Worm (Caenorhabditis elegans) whole organism, early embryonic: ENCODE data around the gene nhr-146.
A peak's percentile ranks its signal among the peaks of the same experiment; 100 is the strongest.

Source experiments
- B0310.2 ChIP-seq: sonication (generic microtip); optimal IDR thresholded peaks from 2 replicates; lab custom pipeline; 2016; ENCODE audit warnings: mild to moderate bottlenecking, missing genetic modification characterization, missing compliant biosample characterization
- F13C5.2 ChIP-seq: sonication (generic microtip); optimal IDR thresholded peaks from 2 replicates; lab custom pipeline; 2017; ENCODE audit warnings: mild to moderate bottlenecking, missing genetic modification characterization, inconsistent platforms, missing compliant biosample characterization
- aly-1 ChIP-seq: sonication (generic microtip); optimal IDR thresholded peaks from 2 replicates; lab custom pipeline; 2016; ENCODE audit warnings: missing genetic modification characterization, missing compliant biosample characterization
- ama-1 ChIP-seq: fragments of 150-350 bp; optimal IDR thresholded peaks from 2 replicates; lab custom pipeline; 2014
- ceh-13 ChIP-seq: fragments of 200-800 bp; sonication (Bioruptor generic); optimal IDR thresholded peaks from 2 replicates; lab custom pipeline; 2018; ENCODE audit warnings: mild to moderate bottlenecking, missing genetic modification characterization, missing compliant biosample characterization
- ceh-36 ChIP-seq: sonication (generic microtip); optimal IDR thresholded peaks from 2 replicates; lab custom pipeline; 2016; ENCODE audit warnings: missing genetic modification characterization, inconsistent platforms, missing compliant biosample characterization
- ets-7 ChIP-seq: sonication (generic microtip); optimal IDR thresholded peaks from 2 replicates; lab custom pipeline; 2016; ENCODE audit warnings: missing genotype, missing genetic modification characterization, missing compliant biosample characterization
- flt-1 ChIP-seq: fragments of 200-800 bp; sonication (Bioruptor generic); IDR thresholded peaks from 2 replicates; pipeline ENCODE4 v1.3.6; 2022; ENCODE audit warnings: missing genetic modification characterization, missing compliant biosample characterization
- hmbx-1 ChIP-seq: sonication (generic microtip); optimal IDR thresholded peaks from 2 replicates; lab custom pipeline; 2016; ENCODE audit warnings: mild to moderate bottlenecking, missing genetic modification characterization, missing compliant biosample characterization
- hmg-4 ChIP-seq: fragments of 200-800 bp; sonication (Bioruptor generic); optimal IDR thresholded peaks from 2 replicates; lab custom pipeline; 2018; ENCODE audit warnings: mild to moderate bottlenecking, missing genetic modification characterization, missing compliant biosample characterization
- hnd-1 ChIP-seq: sonication (generic microtip); optimal IDR thresholded peaks from 2 replicates; lab custom pipeline; 2016; ENCODE audit warnings: missing genetic modification characterization, missing compliant biosample characterization
- pes-1 ChIP-seq: fragments of 200-800 bp; sonication (Bioruptor generic); IDR thresholded peaks from 2 replicates; pipeline ENCODE4 v1.3.6; 2022; ENCODE audit warnings: missing genetic modification reagents, missing genetic modification characterization, missing compliant biosample characterization
- scrt-1 ChIP-seq: fragments of 200-800 bp; sonication (Bioruptor generic); IDR thresholded peaks from 2 replicates; pipeline ENCODE4 v1.3.6; 2022; ENCODE audit warnings: missing genetic modification characterization, missing compliant biosample characterization
- sea-1 ChIP-seq: fragments of 200-800 bp; sonication (Bioruptor generic); conservative IDR thresholded peaks from 2 replicates; pipeline ENCODE4 v1.3.6; 2022; ENCODE audit warnings: missing genetic modification characterization, missing compliant biosample characterization
- tbx-11 ChIP-seq: fragments of 200-800 bp; sonication (Bioruptor generic); IDR thresholded peaks from 2 replicates; pipeline ENCODE4 v1.3.6; 2022; ENCODE audit warnings: missing genetic modification characterization, missing compliant biosample characterization
- tbx-37 ChIP-seq: fragments of 200-800 bp; sonication (Bioruptor generic); conservative IDR thresholded peaks from 2 replicates; pipeline ENCODE4 v1.3.6; 2022; ENCODE audit warnings: missing genetic modification reagents, missing genetic modification characterization, missing compliant biosample characterization
- tra-4 ChIP-seq: sonication (generic microtip); optimal IDR thresholded peaks from 2 replicates; lab custom pipeline; 2017; ENCODE audit warnings: missing genetic modification characterization, missing compliant biosample characterization

nhr-146 gene

ce11 chrIV:1626342-1626855, at the start of gene nhr-146:
Gene nhr-146, plus strand, starts transcription at chrIV:1626805.
- TF ChIP-seq tbx-11 (GFP tag; lab: Robert Waterston, UW), result no peak
- no peak for TF ChIP-seq hnd-1 (tag; lab: Kevin White, UChicago)
- no peak for TF ChIP-seq flt-1 (GFP tag; lab: Robert Waterston, UW)
- TF ChIP-seq aly-1, result no peak
- TF ChIP-seq ceh-36, result no peak
- no peak for TF ChIP-seq ceh-13 (GFP tag; lab: Kevin White, UChicago)
- TF ChIP-seq B0310.2, result no peak
- TF ChIP-seq ama-1, result no peak
- no peak for TF ChIP-seq hmg-4
- TF ChIP-seq hmbx-1 (tag; lab: Kevin White, UChicago), result no peak
- TF ChIP-seq pes-1 (GFP tag; lab: Robert Waterston, UW), result no peak

- TF ChIP-seq ama-1 (no peak), scrt-1 (GFP tag; lab: Robert Waterston, UW) (peak; percentile 81), pes-1 (GFP tag; lab: Robert Waterston, UW) (peak; percentile 84), ceh-36 (peak; percentile 85), hmg-4 (peak; percentile 82), F13C5.2 (tag; lab: Kevin White, UChicago) (peak; percentile 97), hmbx-1 (tag; lab: Kevin White, UChicago) (peak; percentile 38), flt-1 (GFP tag; lab: Robert Waterston, UW) (peak; percentile 62), tbx-37 (GFP tag; lab: Robert Waterston, UW) (peak; percentile 58; the same call in 1 of the 2 replicates), aly-1 (peak; percentile 8), hnd-1 (tag; lab: Kevin White, UChicago) (peak; percentile 47), tra-4 (peak; percentile 1), ets-7 (tag; lab: Kevin White, UChicago) (peak; percentile 67), tbx-11 (GFP tag; lab: Robert Waterston, UW) (peak; percentile 73; the same call in 1 of the 2 replicates), B0310.2 (peak; percentile 68), ceh-13 (GFP tag; lab: Kevin White, UChicago) (peak; percentile 58), sea-1 (GFP tag; lab: Robert Waterston, UW) (peak; percentile 84)
Observed at ce11 chrIV:1595802-1596201, 30.8 kb upstream of the nhr-146 start, which contains the start of gene npp-8. Gene npp-8, minus strand, starts transcription at chrIV:1595824.

- TF ChIP-seq B0310.2 (no peak), ets-7 (tag; lab: Kevin White, UChicago) (no peak), ama-1 (no peak), hmbx-1 (tag; lab: Kevin White, UChicago) (no peak), tbx-37 (GFP tag; lab: Robert Waterston, UW) (no peak), F13C5.2 (tag; lab: Kevin White, UChicago) (no peak), aly-1 (no peak), scrt-1 (GFP tag; lab: Robert Waterston, UW) (no peak), tbx-11 (GFP tag; lab: Robert Waterston, UW) (no peak), ceh-36 (no peak), sea-1 (GFP tag; lab: Robert Waterston, UW) (no peak), hnd-1 (tag; lab: Kevin White, UChicago) (no peak), tra-4 (no peak), ceh-13 (GFP tag; lab: Kevin White, UChicago) (no peak)
Observed at ce11 chrIV:1597018-1597417, 29.6 kb upstream of the nhr-146 start, which contains the start of gene ced-2. Gene ced-2, plus strand, starts transcription at chrIV:1597318.

- TF ChIP-seq scrt-1 (GFP tag; lab: Robert Waterston, UW) (no peak), hnd-1 (tag; lab: Kevin White, UChicago) (no peak), ama-1 (no peak), ceh-36 (no peak)
Observed at ce11 chrIV:1600784-1601183, 25.8 kb upstream of the nhr-146 start.

- no peak for TF ChIP-seq tra-4
- TF ChIP-seq aly-1, result no peak
- no peak for TF ChIP-seq scrt-1 (GFP tag; lab: Robert Waterston, UW)
- TF ChIP-seq F13C5.2 (tag; lab: Kevin White, UChicago), result no peak
- no peak for TF ChIP-seq ama-1
- no peak for TF ChIP-seq B0310.2
- TF ChIP-seq ets-7 (tag; lab: Kevin White, UChicago), result no peak
- no peak for TF ChIP-seq hmg-4
- no peak for TF ChIP-seq tbx-37 (GFP tag; lab: Robert Waterston, UW)
- TF ChIP-seq hmbx-1 (tag; lab: Kevin White, UChicago), result no peak
- no peak for TF ChIP-seq tbx-11 (GFP tag; lab: Robert Waterston, UW)
- TF ChIP-seq ceh-36, result no peak
- TF ChIP-seq sea-1 (GFP tag; lab: Robert Waterston, UW), result no peak
- no peak for TF ChIP-seq ceh-13 (GFP tag; lab: Kevin White, UChicago)
- no peak for TF ChIP-seq flt-1 (GFP tag; lab: Robert Waterston, UW)
- TF ChIP-seq pes-1 (GFP tag; lab: Robert Waterston, UW), result no peak
- no peak for TF ChIP-seq hnd-1 (tag; lab: Kevin White, UChicago)
Observed at ce11 chrIV:1601357-1601756, 25.2 kb upstream of the nhr-146 start, which contains the start of gene set-23. Gene set-23, plus strand, starts transcription at chrIV:1601657.

- TF ChIP-seq hmg-4, result no peak
- no peak for TF ChIP-seq aly-1
- TF ChIP-seq B0310.2, result no peak
- no peak for TF ChIP-seq ets-7 (tag; lab: Kevin White, UChicago)
- TF ChIP-seq ceh-36, result no peak
- TF ChIP-seq tbx-11 (GFP tag; lab: Robert Waterston, UW), result no peak
Observed at ce11 chrIV:1602936-1603457, 23.6 kb upstream of the nhr-146 start.

ce11 chrIV:1605276-1605762, 21.3 kb upstream of the nhr-146 start, which contains the start of gene Y41D4B.11:
Gene Y41D4B.11, plus strand, starts transcription at chrIV:1605712.
- TF ChIP-seq ceh-13 (GFP tag; lab: Kevin White, UChicago) (no peak), scrt-1 (GFP tag; lab: Robert Waterston, UW) (no peak), tbx-11 (GFP tag; lab: Robert Waterston, UW) (no peak), aly-1 (no peak), flt-1 (GFP tag; lab: Robert Waterston, UW) (no peak)
